Worm (Caenorhabditis elegans) whole organism, L1 larva: ENCODE results near the gene W05H9.4.

Experiments used
- C16A3.4 ChIP-seq: fragments of 150-350 bp; optimal IDR thresholded peaks from 2 replicates; lab custom pipeline; 2014; ENCODE audit warnings: missing biosample characterization, missing genetic modification characterization
- aly-2 ChIP-seq: fragments of 150-350 bp; optimal IDR thresholded peaks from 2 replicates; lab custom pipeline; 2014; ENCODE audit warnings: missing biosample characterization, missing genetic modification characterization
- ama-1 ChIP-seq: fragments of 150-350 bp; optimal IDR thresholded peaks from 2 replicates; lab custom pipeline; 2014
- blmp-1 ChIP-seq: fragments of 150-350 bp; optimal IDR thresholded peaks from 2 replicates; lab custom pipeline; 2014; ENCODE audit warnings: missing biosample characterization, missing genetic modification characterization
- ceh-8 ChIP-seq: fragments of 200-800 bp; sonication (Bioruptor generic); optimal IDR thresholded peaks from 2 replicates; lab custom pipeline; 2018; ENCODE audit warnings: mild to moderate bottlenecking, missing genetic modification characterization, moderate library complexity, missing compliant biosample characterization
- ceh-82 ChIP-seq, 3 experiments: fragments of 150-350 bp in 1 of 3; sonication (generic microtip) in 2 of 3; optimal IDR thresholded peaks; 2 replicates each; lab custom pipeline; 2014 to 2017; ENCODE audit warnings: missing biosample characterization in 3 of 3, missing genetic modification characterization in 3 of 3
- ceh-88 ChIP-seq: fragments of 200-800 bp; sonication (Bioruptor generic); IDR thresholded peaks from 2 replicates; pipeline ENCODE4 v1.3.6; 2022; ENCODE audit warnings: missing genetic modification characterization, missing compliant biosample characterization
- dsc-1 ChIP-seq: sonication (generic microtip); optimal IDR thresholded peaks from 2 replicates; lab custom pipeline; 2016; ENCODE audit warnings: mild to moderate bottlenecking, missing genetic modification characterization, missing compliant biosample characterization
- efl-1 ChIP-seq, 4 experiments: fragments of 150-350 bp; optimal IDR thresholded peaks in 3 of 4; peaks in 1 of 4; 1 replicate in 1 of 4; 2 replicates in 3 of 4; lab custom pipeline; 2014; ENCODE audit warnings: missing biosample characterization in 2 of 4, missing genetic modification characterization in 2 of 4, missing genetic modification reagents in 2 of 4
- efl-3 ChIP-seq: fragments of 200-800 bp; sonication (Bioruptor generic); optimal IDR thresholded peaks from 2 replicates; lab custom pipeline; 2018; ENCODE audit warnings: mild to moderate bottlenecking, missing genetic modification characterization, missing compliant biosample characterization
- egl-13 ChIP-seq: sonication (generic microtip); optimal IDR thresholded peaks from 2 replicates; lab custom pipeline; 2016; ENCODE audit warnings: missing genotype, missing genetic modification reagents, missing genetic modification characterization, missing compliant biosample characterization
- elt-2 ChIP-seq: sonication (generic microtip); optimal IDR thresholded peaks from 2 replicates; lab custom pipeline; 2016; ENCODE audit warnings: missing genetic modification characterization, mild to moderate bottlenecking, inconsistent platforms, missing compliant biosample characterization, missing genetic modification reagents
- elt-3 ChIP-seq, 6 experiments: fragments of 150-350 bp in 1 of 6; sonication (generic microtip); optimal IDR thresholded peaks; 2 replicates each; lab custom pipeline; 2017 to 2018; ENCODE audit warnings: missing biosample characterization in 6 of 6, missing genetic modification characterization in 6 of 6, inconsistent platforms in 1 of 6
- ets-5 ChIP-seq: fragments of 200-800 bp; sonication (Bioruptor generic); IDR thresholded peaks from 2 replicates; pipeline ENCODE4 v1.3.6; 2022; ENCODE audit warnings: missing genetic modification characterization, missing compliant biosample characterization
- fkh-8 ChIP-seq: sonication (generic microtip); optimal IDR thresholded peaks from 2 replicates; lab custom pipeline; 2016; ENCODE audit warnings: mild to moderate bottlenecking, missing genetic modification characterization, missing compliant biosample characterization
- fos-1 ChIP-seq: fragments of 150-350 bp; optimal IDR thresholded peaks from 2 replicates; lab custom pipeline; 2014; ENCODE audit warnings: missing biosample characterization, missing genetic modification characterization
- grh-1 ChIP-seq: fragments of 200-800 bp; sonication (Bioruptor generic); IDR thresholded peaks from 2 replicates; pipeline ENCODE4 v1.3.6; 2022; ENCODE audit warnings: missing genetic modification reagents, missing genetic modification characterization, missing compliant biosample characterization
- irx-1 ChIP-seq: sonication (generic microtip); optimal IDR thresholded peaks from 2 replicates; lab custom pipeline; 2016; ENCODE audit warnings: missing genetic modification characterization, missing compliant biosample characterization
- jun-1 ChIP-seq: fragments of 150-350 bp; optimal IDR thresholded peaks from 2 replicates; lab custom pipeline; 2014; ENCODE audit warnings: missing biosample characterization, missing genetic modification reagents, missing genetic modification characterization
- lin-14 ChIP-seq: fragments of 200-800 bp; sonication (Bioruptor generic); optimal IDR thresholded peaks from 2 replicates; lab custom pipeline; 2018; ENCODE audit warnings: mild to moderate bottlenecking, missing genetic modification characterization, moderate library complexity, missing compliant biosample characterization
- lin-35 ChIP-seq, 2 experiments: fragments of 150-350 bp; optimal IDR thresholded peaks; 2 replicates each; lab custom pipeline; 2014; ENCODE audit warnings: missing biosample characterization in 2 of 2, missing genetic modification characterization in 2 of 2, missing genetic modification reagents in 2 of 2
- lir-3 ChIP-seq: sonication (generic microtip); optimal IDR thresholded peaks from 2 replicates; lab custom pipeline; 2016; ENCODE audit warnings: mild to moderate bottlenecking, missing genetic modification characterization, moderate library complexity, missing compliant biosample characterization; ENCODE audit not compliant: poor library complexity
- lsy-2 ChIP-seq, 2 experiments: fragments of 150-350 bp; optimal IDR thresholded peaks; 2 replicates each; lab custom pipeline; 2014; ENCODE audit warnings: missing biosample characterization in 2 of 2, missing genetic modification characterization in 2 of 2
- mab-9 ChIP-seq: fragments of 200-800 bp; sonication (Bioruptor generic); IDR thresholded peaks from 2 replicates; pipeline ENCODE4 v1.3.6; 2022; ENCODE audit warnings: missing genetic modification reagents, missing genetic modification characterization, missing compliant biosample characterization
- mdl-1 ChIP-seq, 2 experiments: fragments of 150-350 bp; optimal IDR thresholded peaks; 2 replicates each; lab custom pipeline; 2014 to 2017; ENCODE audit warnings: missing biosample characterization in 2 of 2, missing genetic modification characterization in 2 of 2, inconsistent platforms in 1 of 2
- mef-2 ChIP-seq: fragments of 150-350 bp; optimal IDR thresholded peaks from 2 replicates; lab custom pipeline; 2014; ENCODE audit warnings: missing biosample characterization, missing genetic modification characterization
- mep-1 ChIP-seq: fragments of 150-350 bp; optimal IDR thresholded peaks from 2 replicates; lab custom pipeline; 2014; ENCODE audit warnings: missing biosample characterization, missing genetic modification characterization
- nhr-12 ChIP-seq: sonication (generic microtip); optimal IDR thresholded peaks from 2 replicates; lab custom pipeline; 2017; ENCODE audit warnings: missing biosample characterization, missing genetic modification characterization
- nhr-19 ChIP-seq: fragments of 200-800 bp; sonication (Bioruptor generic); conservative IDR thresholded peaks from 2 replicates; pipeline ENCODE4 v1.3.6; 2022; ENCODE audit warnings: missing genetic modification characterization, missing compliant biosample characterization
- nhr-20 ChIP-seq: sonication (generic microtip); optimal IDR thresholded peaks from 2 replicates; lab custom pipeline; 2016; ENCODE audit warnings: mild to moderate bottlenecking, missing genetic modification characterization, missing compliant biosample characterization
- nhr-47 ChIP-seq: sonication (generic microtip); optimal IDR thresholded peaks from 2 replicates; lab custom pipeline; 2016; ENCODE audit warnings: mild to moderate bottlenecking, missing genetic modification characterization, moderate library complexity, missing compliant biosample characterization
- nhr-71 ChIP-seq: sonication (generic microtip); optimal IDR thresholded peaks from 2 replicates; lab custom pipeline; 2016; ENCODE audit warnings: mild to moderate bottlenecking, missing genetic modification characterization, moderate library complexity, missing compliant biosample characterization
- nhr-76 ChIP-seq: sonication (generic microtip); optimal IDR thresholded peaks from 2 replicates; lab custom pipeline; 2017; ENCODE audit warnings: missing biosample characterization, missing genetic modification characterization
- nhr-77 ChIP-seq: fragments of 150-350 bp; optimal IDR thresholded peaks from 2 replicates; lab custom pipeline; 2014; ENCODE audit warnings: missing biosample characterization, missing genetic modification characterization
- nhr-84 ChIP-seq: sonication (generic microtip); optimal IDR thresholded peaks from 2 replicates; lab custom pipeline; 2017; ENCODE audit warnings: missing biosample characterization, missing genetic modification characterization
- nhr-85 ChIP-seq: sonication (generic microtip); peaks from one replicate; lab custom pipeline; 2016; ENCODE audit warnings: missing genetic modification characterization, inconsistent platforms, missing compliant biosample characterization
- nhr-90 ChIP-seq: sonication (generic microtip); optimal IDR thresholded peaks from 2 replicates; lab custom pipeline; 2016; ENCODE audit warnings: mild to moderate bottlenecking, missing genetic modification characterization, missing compliant biosample characterization; ENCODE audit not compliant: poor library complexity
- rnt-1 ChIP-seq: sonication (generic microtip); optimal IDR thresholded peaks from 2 replicates; lab custom pipeline; 2016; ENCODE audit warnings: mild to moderate bottlenecking, missing genetic modification characterization, moderate library complexity, missing compliant biosample characterization
- skn-1 ChIP-seq: fragments of 150-350 bp; optimal IDR thresholded peaks from 2 replicates; lab custom pipeline; 2014; ENCODE audit warnings: missing biosample characterization, missing genetic modification characterization
- snu-23 ChIP-seq: sonication (generic microtip); optimal IDR thresholded peaks from 2 replicates; lab custom pipeline; 2016; ENCODE audit warnings: missing genetic modification characterization, missing compliant biosample characterization
- sup-37 ChIP-seq: fragments of 200-800 bp; sonication (Bioruptor generic); optimal IDR thresholded peaks from 2 replicates; lab custom pipeline; 2018; ENCODE audit warnings: mild to moderate bottlenecking, missing genetic modification characterization, missing compliant biosample characterization
- swsn-7 ChIP-seq: sonication (generic microtip); optimal IDR thresholded peaks from 2 replicates; lab custom pipeline; 2016; ENCODE audit warnings: missing genetic modification characterization, missing compliant biosample characterization
- tbx-2 ChIP-seq: sonication (generic microtip); optimal IDR thresholded peaks from 2 replicates; lab custom pipeline; 2016; ENCODE audit warnings: missing genetic modification characterization, missing compliant biosample characterization
- unc-130 ChIP-seq: fragments of 150-350 bp; optimal IDR thresholded peaks from 2 replicates; lab custom pipeline; 2017; ENCODE audit warnings: missing biosample characterization, missing genetic modification characterization, inconsistent platforms
- unc-30 ChIP-seq: sonication (generic microtip); optimal IDR thresholded peaks from 2 replicates; lab custom pipeline; 2017; ENCODE audit warnings: missing biosample characterization, missing genetic modification characterization
- unc-62 ChIP-seq: fragments of 150-350 bp; optimal IDR thresholded peaks from 2 replicates; lab custom pipeline; 2014; ENCODE audit warnings: missing biosample characterization, missing genetic modification reagents, missing genetic modification characterization
- unc-86 ChIP-seq: sonication (generic microtip); optimal IDR thresholded peaks from 2 replicates; lab custom pipeline; 2016; ENCODE audit warnings: missing genetic modification characterization, missing compliant biosample characterization
- xbp-1 ChIP-seq: sonication (generic microtip); optimal IDR thresholded peaks from 2 replicates; lab custom pipeline; 2016; ENCODE audit warnings: missing genetic modification characterization, missing compliant biosample characterization
- zag-1 ChIP-seq: fragments of 150-350 bp; optimal IDR thresholded peaks from 2 replicates; lab custom pipeline; 2014; ENCODE audit warnings: missing biosample characterization, missing genetic modification characterization
- ztf-11 ChIP-seq, 2 experiments: sonication (generic microtip); optimal IDR thresholded peaks; 2 replicates each; lab custom pipeline; 2016 to 2017; ENCODE audit warnings: missing genetic modification characterization in 2 of 2, missing biosample characterization in 1 of 2, missing compliant biosample characterization in 1 of 2
- ztf-4 ChIP-seq: fragments of 150-350 bp; optimal IDR thresholded peaks from 2 replicates; lab custom pipeline; 2014; ENCODE audit warnings: missing biosample characterization, missing genetic modification characterization

Gene W05H9.4

DNA sequence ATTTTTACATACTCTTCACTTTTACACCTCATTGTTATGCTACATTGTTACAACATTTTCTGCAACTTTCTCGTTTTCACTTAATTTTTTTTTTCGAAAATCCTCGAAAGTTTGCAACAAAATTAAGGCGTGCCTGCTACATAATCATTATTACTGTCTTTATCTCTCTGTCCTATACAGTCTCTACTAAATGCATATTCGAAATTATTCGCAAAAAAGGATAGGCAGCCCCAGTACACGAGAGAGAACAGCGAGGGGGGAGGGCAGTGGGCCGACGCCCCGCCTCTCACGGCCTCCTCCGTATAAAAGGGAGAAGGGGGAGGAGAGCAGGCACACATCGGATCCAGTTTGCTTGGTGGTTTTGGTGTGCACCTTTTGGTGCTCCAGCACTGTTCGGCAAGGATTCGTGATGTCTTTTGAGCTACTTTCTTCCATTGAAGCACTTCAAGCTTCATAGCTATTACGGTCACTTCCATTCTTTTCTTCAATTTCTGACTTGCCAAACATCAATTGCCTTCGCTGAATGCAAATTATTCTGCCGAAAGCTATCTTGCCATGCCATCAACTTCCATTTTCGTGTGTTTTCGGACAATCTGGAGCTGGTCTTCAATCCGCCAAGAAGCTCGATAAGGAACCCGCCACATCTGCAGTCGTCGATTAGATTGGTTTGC is 11.4 kb upstream of the W05H9.4 start:
- peak; percentile 20 for TF ChIP-seq nhr-77 (tag; lab: Kevin White, UChicago)
- peak; percentile 65 for TF ChIP-seq irx-1 (tag; lab: Kevin White, UChicago)
- peak; percentile 62 for TF ChIP-seq nhr-19
- peak; percentile 16 to 48 (median 39) for TF ChIP-seq ceh-82 (tag; optimal IDR thresholded peaks at IDR 0.05; lab: Kevin White, UChicago)
- TF ChIP-seq unc-86 (tag; lab: Kevin White, UChicago), result peak; percentile 38
- TF ChIP-seq unc-62 (GFP tag; lab: Kevin White, UChicago), result no peak
- TF ChIP-seq fkh-8, result peak; percentile 52
- no peak for TF ChIP-seq nhr-84
- TF ChIP-seq ama-1 (lab: Kevin White, UChicago), result peak; percentile 98
- peak; percentile 17 for TF ChIP-seq sup-37
- TF ChIP-seq nhr-71 (tag; lab: Kevin White, UChicago), result peak; percentile 76
- no peak for TF ChIP-seq mep-1 (tag; lab: Kevin White, UChicago)
- TF ChIP-seq lsy-2 (tag; optimal IDR thresholded peaks at IDR 0.05; lab: Kevin White, UChicago), result peak in 1 of 2 experiments; percentile 27
- TF ChIP-seq dsc-1 (tag; lab: Kevin White, UChicago), result peak; percentile 66
- TF ChIP-seq grh-1 (GFP tag; lab: Robert Waterston, UW), result 0 out of 2 replicates have a peak, but pooled peaks have one; percentile 40
- TF ChIP-seq nhr-47 (tag; lab: Kevin White, UChicago), result peak; percentile 78
- peak; percentile 74 for TF ChIP-seq nhr-90 (tag; lab: Kevin White, UChicago)
- TF ChIP-seq unc-30, result no peak
- TF ChIP-seq fos-1 (tag; lab: Kevin White, UChicago), result peak; percentile 22
- no peak for TF ChIP-seq blmp-1 (tag; lab: Kevin White, UChicago)
- peak; percentile 88 for TF ChIP-seq nhr-85 (tag; lab: Kevin White, UChicago)
- peak; percentile 32 for TF ChIP-seq ztf-4
- TF ChIP-seq nhr-76, result no peak
- peak; percentile 5 for TF ChIP-seq lir-3 (tag; lab: Kevin White, UChicago)
- TF ChIP-seq snu-23, result peak; percentile 73
- TF ChIP-seq lin-35 (GFP tag; optimal IDR thresholded peaks at IDR 0.05; lab: Kevin White, UChicago), result peak; percentile 12 to 61
- peak; percentile 68 for TF ChIP-seq rnt-1 (tag; lab: Kevin White, UChicago)
- TF ChIP-seq ztf-11 (tag; optimal IDR thresholded peaks at IDR 0.05; lab: Kevin White, UChicago), result peak in 1 of 2 experiments; percentile 43
- peak; percentile 46 for TF ChIP-seq lin-14 (GFP tag; lab: Kevin White, UChicago)
- peak; percentile 62 for TF ChIP-seq xbp-1 (tag; lab: Kevin White, UChicago)
- TF ChIP-seq C16A3.4, result no peak
- TF ChIP-seq nhr-20, result peak; percentile 33
- no peak for TF ChIP-seq egl-13 (tag; lab: Kevin White, UChicago)
- TF ChIP-seq ceh-88 (GFP tag; lab: Robert Waterston, UW), result peak; percentile 64
- peak; percentile 26 for TF ChIP-seq aly-2
- TF ChIP-seq tbx-2 (tag; lab: Kevin White, UChicago), result peak; percentile 28
- TF ChIP-seq elt-3 (tag; optimal IDR thresholded peaks at IDR 0.05; lab: Kevin White, UChicago), result peak in 1 of 6 experiments; percentile 16
- TF ChIP-seq ceh-8, result peak; percentile 14
- peak in 1 of 2 experiments; percentile 34 for TF ChIP-seq mdl-1 (tag; optimal IDR thresholded peaks at IDR 0.05; lab: Kevin White, UChicago)
- no peak for TF ChIP-seq efl-3 (GFP tag; lab: Kevin White, UChicago)
- TF ChIP-seq nhr-12 (tag; lab: Kevin White, UChicago), result no peak
- no peak for TF ChIP-seq ets-5 (GFP tag; lab: Robert Waterston, UW)
- peak; percentile 14 for TF ChIP-seq unc-130 (tag; lab: Kevin White, UChicago)
- peak; percentile 29; the same call in 1 of the 2 replicates for TF ChIP-seq mab-9 (GFP tag; lab: Robert Waterston, UW)
- TF ChIP-seq zag-1 (tag; lab: Kevin White, UChicago), result no peak
- peak; percentile 49 for TF ChIP-seq swsn-7
- TF ChIP-seq elt-2 (tag; lab: Kevin White, UChicago), result peak; percentile 64
- TF ChIP-seq efl-1 (optimal IDR thresholded peaks at IDR 0.05; lab: Kevin White, UChicago), result peak; percentile 21 to 23
- no peak for TF ChIP-seq efl-1 (GFP tag; optimal IDR thresholded peaks at IDR 0.05 in 1 of 2; lab: Kevin White, UChicago)
- TF ChIP-seq jun-1 (tag; lab: Kevin White, UChicago), result peak; percentile 24
- TF ChIP-seq skn-1 (tag; lab: Kevin White, UChicago), result no peak
- no peak for TF ChIP-seq mef-2
